Worm (Caenorhabditis elegans) whole organism, L2 larva: Measurements from ENCODE around the gene rbbp-5.

Experiments used
- C34F6.9 ChIP-seq: fragments of 150-350 bp; optimal IDR thresholded peaks from 2 replicates; lab custom pipeline; 2014; ENCODE audit warnings: missing biosample characterization, missing genetic modification characterization
- F13H6.1 ChIP-seq: sonication (generic microtip); optimal IDR thresholded peaks from 2 replicates; lab custom pipeline; 2016; ENCODE audit warnings: missing genetic modification characterization, missing compliant biosample characterization
- R02D3.7 ChIP-seq: fragments of 150-350 bp; optimal IDR thresholded peaks from 2 replicates; lab custom pipeline; 2014; ENCODE audit warnings: missing biosample characterization, missing genetic modification characterization
- Y55F3AM.14 ChIP-seq: fragments of 200-800 bp; sonication (Bioruptor generic); optimal IDR thresholded peaks from 2 replicates; lab custom pipeline; 2018; ENCODE audit warnings: mild to moderate bottlenecking, missing genetic modification characterization, missing compliant biosample characterization
- blmp-1 ChIP-seq: sonication (generic microtip); optimal IDR thresholded peaks from 2 replicates; lab custom pipeline; 2017; ENCODE audit warnings: missing genetic modification characterization, mild to moderate bottlenecking, missing compliant biosample characterization, antibody characterized with exemption, moderate library complexity; ENCODE audit not compliant: insufficient read depth
- ceh-82 ChIP-seq: fragments of 150-350 bp; optimal IDR thresholded peaks from 2 replicates; lab custom pipeline; 2014; ENCODE audit warnings: missing biosample characterization, missing genetic modification characterization
- dmd-4 ChIP-seq: sonication (generic microtip); optimal IDR thresholded peaks from 2 replicates; lab custom pipeline; 2017; ENCODE audit warnings: missing biosample characterization, missing genetic modification characterization
- elt-1 ChIP-seq: fragments of 150-350 bp; optimal IDR thresholded peaks from 2 replicates; lab custom pipeline; 2014; ENCODE audit warnings: missing biosample characterization, missing genetic modification characterization
- elt-3 ChIP-seq: sonication (generic microtip); optimal IDR thresholded peaks from 2 replicates; lab custom pipeline; 2017; ENCODE audit warnings: missing biosample characterization, missing genetic modification characterization
- gmeb-1 ChIP-seq: fragments of 150-350 bp; optimal IDR thresholded peaks from 2 replicates; lab custom pipeline; 2014; ENCODE audit warnings: missing biosample characterization, missing genetic modification characterization
- lin-11 ChIP-seq: fragments of 150-350 bp; sonication (generic microtip); optimal IDR thresholded peaks from 2 replicates; lab custom pipeline; 2014; ENCODE audit warnings: missing biosample characterization, missing genetic modification characterization, inconsistent platforms, mixed read lengths
- lin-13 ChIP-seq: fragments of 150-350 bp; optimal IDR thresholded peaks from 2 replicates; lab custom pipeline; 2014; ENCODE audit warnings: missing biosample characterization, missing genetic modification reagents, missing genetic modification characterization
- lin-39 ChIP-seq: fragments of 150-350 bp; optimal IDR thresholded peaks from 2 replicates; lab custom pipeline; 2014; ENCODE audit warnings: missing biosample characterization, missing genetic modification reagents, missing genetic modification characterization
- mbf-1 ChIP-seq: sonication (generic microtip); optimal IDR thresholded peaks from 2 replicates; lab custom pipeline; 2017; ENCODE audit warnings: missing biosample characterization, missing genetic modification characterization
- mdl-1 ChIP-seq, 2 experiments: fragments of 150-350 bp in 1 of 2; sonication (generic microtip) in 1 of 2; optimal IDR thresholded peaks; 2 replicates each; lab custom pipeline; 2017; ENCODE audit warnings: missing biosample characterization in 2 of 2, missing genetic modification characterization in 2 of 2
- nhr-10 ChIP-seq: sonication (generic microtip); optimal IDR thresholded peaks from 2 replicates; lab custom pipeline; 2017; ENCODE audit warnings: missing biosample characterization, missing genetic modification characterization
- nhr-11 ChIP-seq: fragments of 150-350 bp; optimal IDR thresholded peaks from 2 replicates; lab custom pipeline; 2014; ENCODE audit warnings: missing biosample characterization, missing genetic modification characterization
- nhr-12 ChIP-seq: fragments of 150-350 bp; optimal IDR thresholded peaks from 2 replicates; lab custom pipeline; 2014; ENCODE audit warnings: missing biosample characterization, missing genetic modification characterization
- nhr-21 ChIP-seq: fragments of 150-350 bp; optimal IDR thresholded peaks from 2 replicates; lab custom pipeline; 2014; ENCODE audit warnings: missing biosample characterization, missing genetic modification characterization
- nhr-23 ChIP-seq: fragments of 150-350 bp; optimal IDR thresholded peaks from 2 replicates; lab custom pipeline; 2014; ENCODE audit warnings: missing biosample characterization, missing genetic modification reagents, missing genetic modification characterization
- nhr-25 ChIP-seq: fragments of 150-350 bp; sonication (generic microtip); optimal IDR thresholded peaks from 3 replicates; lab custom pipeline; 2014; ENCODE audit warnings: missing biosample characterization, missing genetic modification characterization
- nhr-6 ChIP-seq: fragments of 150-350 bp; optimal IDR thresholded peaks from 2 replicates; lab custom pipeline; 2014; ENCODE audit warnings: missing biosample characterization, missing genetic modification characterization
- nhr-77 ChIP-seq: fragments of 150-350 bp; optimal IDR thresholded peaks from 2 replicates; lab custom pipeline; 2014; ENCODE audit warnings: missing biosample characterization, missing genetic modification characterization
- peb-1 ChIP-seq: fragments of 150-350 bp; optimal IDR thresholded peaks from 2 replicates; lab custom pipeline; 2014; ENCODE audit warnings: missing biosample characterization, missing genetic modification characterization
- sma-3 ChIP-seq: sonication (generic microtip); optimal IDR thresholded peaks from 2 replicates; lab custom pipeline; 2016; ENCODE audit warnings: missing genetic modification reagents, missing genetic modification characterization, missing compliant biosample characterization
- sma-9 ChIP-seq, 2 experiments: fragments of 150-350 bp in 1 of 2; sonication (generic microtip) in 1 of 2; optimal IDR thresholded peaks; 2 replicates each; lab custom pipeline; 2014 to 2016; ENCODE audit warnings: missing genetic modification characterization in 2 of 2, mild to moderate bottlenecking in 1 of 2, missing biosample characterization in 1 of 2, missing compliant biosample characterization in 1 of 2, missing genetic modification reagents in 1 of 2, moderate library complexity in 1 of 2
- snpc-4 ChIP-seq: fragments of 150-350 bp; optimal IDR thresholded peaks from 2 replicates; lab custom pipeline; 2014; ENCODE audit warnings: missing biosample characterization, missing genetic modification characterization
- unc-39 ChIP-seq: fragments of 150-350 bp; optimal IDR thresholded peaks from 2 replicates; lab custom pipeline; 2014; ENCODE audit warnings: missing biosample characterization, missing genetic modification characterization
- unc-55 ChIP-seq: fragments of 150-350 bp; sonication (generic microtip); optimal IDR thresholded peaks from 3 replicates; lab custom pipeline; 2014; ENCODE audit warnings: missing biosample characterization, missing genetic modification reagents, missing genetic modification characterization
- zag-1 ChIP-seq: fragments of 150-350 bp; optimal IDR thresholded peaks from 2 replicates; lab custom pipeline; 2014; ENCODE audit warnings: missing biosample characterization, missing genetic modification characterization
- ztf-1 ChIP-seq: fragments of 200-800 bp; sonication (Bioruptor generic); conservative IDR thresholded peaks from 2 replicates; pipeline ENCODE4 v1.3.6; 2022; ENCODE audit warnings: missing genetic modification characterization, missing compliant biosample characterization
- ztf-4 ChIP-seq: fragments of 150-350 bp; optimal IDR thresholded peaks from 2 replicates; lab custom pipeline; 2014; ENCODE audit warnings: missing biosample characterization, missing genetic modification characterization

The rbbp-5 gene

ce11 chrII:6091380-6091779 lies 6.2 kb upstream of the rbbp-5 start, which contains the start of the genes fbf-2 and nspg-3:
Gene fbf-2 (minus strand): TSS chrII:6091480.
Gene nspg-3 (plus strand): TSS chrII:6091767.
- TF ChIP-seq nhr-21 (no peak), nhr-23 (tag; lab: Kevin White, UChicago) (no peak), sma-3 (GFP tag; lab: Kevin White, UChicago) (no peak), gmeb-1 (no peak), blmp-1 (tag; lab: Kevin White, UChicago) (no peak), ztf-4 (tag; lab: Kevin White, UChicago) (no peak)

DNA sequence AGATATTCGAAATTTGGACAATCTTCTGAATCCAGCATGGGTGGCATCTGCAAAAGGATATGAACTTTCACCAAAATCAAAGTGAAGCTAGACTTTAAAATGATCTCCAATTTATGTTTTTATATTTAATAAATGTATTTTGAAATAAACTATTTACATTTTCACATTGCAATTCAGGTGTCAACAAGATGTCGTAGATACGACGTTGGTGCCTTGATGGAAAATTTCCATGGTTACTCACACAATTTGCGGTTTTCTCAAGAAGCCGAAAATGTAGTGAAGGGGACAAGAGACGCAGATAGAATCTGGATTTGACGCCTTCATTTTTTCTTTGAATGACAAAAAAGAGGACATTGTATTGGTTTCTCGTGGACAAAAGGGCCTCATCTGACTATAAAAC lies 1.9 kb downstream of the rbbp-5 start, which contains the start of gene rgs-3:
rgs-3 (plus strand) TSS at position 301 of the 400 bp plus-strand sequence.
- TF ChIP-seq ztf-1 (no peak), blmp-1 (tag; lab: Kevin White, UChicago) (no peak), nhr-10 (no peak), nhr-77 (tag; lab: Kevin White, UChicago) (no peak), lin-11 (tag; lab: Kevin White, UChicago) (no peak), sma-3 (GFP tag; lab: Kevin White, UChicago) (no peak), sma-9 (GFP tag; optimal IDR thresholded peaks at IDR 0.05; lab: Kevin White, UChicago) (no peak), sma-9 (tag; optimal IDR thresholded peaks at IDR 0.05; lab: Kevin White, UChicago) (no peak), elt-3 (tag; lab: Kevin White, UChicago) (no peak), unc-55 (no peak), mbf-1 (no peak), dmd-4 (tag; lab: Kevin White, UChicago) (no peak), mdl-1 (tag; optimal IDR thresholded peaks at IDR 0.05; lab: Kevin White, UChicago) (no peak), R02D3.7 (tag; lab: Kevin White, UChicago) (no peak), snpc-4 (tag; lab: Kevin White, UChicago) (no peak)

DNA sequence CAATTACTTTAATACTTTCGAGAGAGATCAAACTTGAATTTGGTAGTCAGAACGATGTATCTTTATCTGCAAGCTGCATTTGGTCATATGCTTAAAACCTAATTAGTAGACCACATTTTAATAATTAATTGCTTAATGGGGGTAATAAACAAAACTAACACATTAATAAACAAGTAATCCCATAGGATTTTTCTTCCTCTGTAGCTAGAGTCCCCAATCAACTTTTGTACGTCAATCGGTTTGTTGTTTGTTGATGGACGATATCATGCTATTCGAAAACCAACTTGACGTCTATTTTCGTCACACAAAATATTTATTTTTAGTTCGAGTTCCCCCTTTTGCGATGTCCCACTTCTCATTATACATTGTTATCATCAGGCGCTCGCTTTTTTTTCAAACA lies 3.8 kb downstream of the rbbp-5 start:
- TF ChIP-seq lin-39 (tag; lab: Kevin White, UChicago), result no peak
- TF ChIP-seq nhr-11, result no peak
- no peak for TF ChIP-seq F13H6.1 (tag; lab: Kevin White, UChicago)
- no peak for TF ChIP-seq nhr-21
- no peak for TF ChIP-seq elt-1 (tag; lab: Kevin White, UChicago)
- TF ChIP-seq Y55F3AM.14 (GFP tag; lab: Kevin White, UChicago), result no peak
- no peak for TF ChIP-seq ztf-4 (tag; lab: Kevin White, UChicago)
- TF ChIP-seq snpc-4 (tag; lab: Kevin White, UChicago), result no peak
- TF ChIP-seq C34F6.9 (tag; lab: Kevin White, UChicago), result no peak

DNA sequence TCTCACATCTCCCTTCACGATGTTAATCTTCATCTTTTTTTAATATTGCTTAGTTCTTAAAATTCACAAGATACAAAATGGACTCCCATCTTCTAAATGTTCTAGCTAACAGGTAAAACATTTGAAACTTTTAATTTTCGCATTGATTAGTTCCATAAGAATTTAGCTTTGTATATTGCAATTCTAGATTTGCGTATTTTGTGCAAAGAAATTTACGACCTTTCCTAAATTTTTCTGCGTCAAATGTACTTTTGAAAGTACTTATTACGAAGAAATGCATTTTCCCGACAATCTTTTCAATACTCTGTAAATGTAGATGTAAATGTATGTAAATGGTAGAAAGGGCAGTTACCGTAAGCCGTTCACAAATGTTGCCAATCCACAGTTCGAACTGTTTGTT lies 6.4 kb downstream of the rbbp-5 start:
- TF ChIP-seq elt-1 (tag; lab: Kevin White, UChicago), result no peak
- no peak for TF ChIP-seq lin-13
- TF ChIP-seq unc-39 (tag; lab: Kevin White, UChicago), result no peak
- TF ChIP-seq sma-3 (GFP tag; lab: Kevin White, UChicago), result no peak
- TF ChIP-seq nhr-77 (tag; lab: Kevin White, UChicago), result no peak
- TF ChIP-seq snpc-4 (tag; lab: Kevin White, UChicago), result no peak

- TF ChIP-seq Y55F3AM.14 (GFP tag; lab: Kevin White, UChicago), result no peak
- no peak for TF ChIP-seq nhr-6 (tag; lab: Kevin White, UChicago)
- no peak for TF ChIP-seq R02D3.7 (tag; lab: Kevin White, UChicago)
- TF ChIP-seq unc-39 (tag; lab: Kevin White, UChicago), result no peak
- TF ChIP-seq ztf-1, result no peak
- no peak for TF ChIP-seq lin-39 (tag; lab: Kevin White, UChicago)
- TF ChIP-seq nhr-25, result no peak
- TF ChIP-seq nhr-12 (tag; lab: Kevin White, UChicago), result no peak
- no peak for TF ChIP-seq dmd-4 (tag; lab: Kevin White, UChicago)
- no peak for TF ChIP-seq ztf-4 (tag; lab: Kevin White, UChicago)
- TF ChIP-seq peb-1, result no peak
- TF ChIP-seq F13H6.1 (tag; lab: Kevin White, UChicago), result no peak
- no peak for TF ChIP-seq nhr-77 (tag; lab: Kevin White, UChicago)
- no peak for TF ChIP-seq zag-1 (tag; lab: Kevin White, UChicago)
- no peak for TF ChIP-seq ceh-82 (tag; lab: Kevin White, UChicago)
- TF ChIP-seq mdl-1 (tag; optimal IDR thresholded peaks at IDR 0.05; lab: Kevin White, UChicago), result no peak
Measured at ce11 chrII:6107773-6108172, 10.1 kb downstream of the rbbp-5 start.
